Worm (Caenorhabditis elegans) whole organism, L3 larva: Measurements from ENCODE around the gene T08B6.4.

Source experiments
- R02D3.7 ChIP-seq: fragments of 150-350 bp; optimal IDR thresholded peaks from 2 replicates; lab custom pipeline; 2014; ENCODE audit warnings: missing biosample characterization, missing genetic modification characterization
- ZK546.5 ChIP-seq: sonication (generic microtip); optimal IDR thresholded peaks from 2 replicates; lab custom pipeline; 2017; ENCODE audit warnings: missing biosample characterization, missing genetic modification characterization
- aly-2 ChIP-seq: fragments of 150-350 bp; optimal IDR thresholded peaks from 2 replicates; lab custom pipeline; 2014; ENCODE audit warnings: missing biosample characterization, missing genetic modification characterization
- ama-1 ChIP-seq: fragments of 150-350 bp; optimal IDR thresholded peaks from 2 replicates; lab custom pipeline; 2018
- ceh-16 ChIP-seq: sonication (generic microtip); optimal IDR thresholded peaks from 2 replicates; lab custom pipeline; 2017; ENCODE audit warnings: missing biosample characterization, missing genetic modification characterization
- ceh-9 ChIP-seq: sonication (generic microtip); optimal IDR thresholded peaks from 2 replicates; lab custom pipeline; 2018; ENCODE audit warnings: missing biosample characterization, missing genetic modification characterization
- daf-12 ChIP-seq: fragments of 150-350 bp; optimal IDR thresholded peaks from 2 replicates; lab custom pipeline; 2014; ENCODE audit warnings: missing biosample characterization, missing genetic modification reagents, missing genetic modification characterization
- egl-27 ChIP-seq: sonication (generic microtip); optimal IDR thresholded peaks from 4 replicates; lab custom pipeline; 2017; ENCODE audit warnings: missing biosample characterization, missing genetic modification reagents, missing genetic modification characterization
- egl-5 ChIP-seq: fragments of 150-350 bp; optimal IDR thresholded peaks from 2 replicates; lab custom pipeline; 2017; ENCODE audit warnings: missing biosample characterization, missing genetic modification reagents, missing genetic modification characterization, inconsistent platforms
- elt-2 ChIP-seq: sonication (generic microtip); optimal IDR thresholded peaks from 2 replicates; lab custom pipeline; 2016; ENCODE audit warnings: missing genetic modification reagents, mild to moderate bottlenecking, missing genetic modification characterization, missing compliant biosample characterization
- elt-3 ChIP-seq, 3 experiments: fragments of 150-350 bp in 1 of 3; sonication (generic microtip) in 2 of 3; optimal IDR thresholded peaks; 2 replicates in 2 of 3; 4 replicates in 1 of 3; lab custom pipeline; 2014 to 2017; ENCODE audit warnings: missing biosample characterization in 3 of 3, missing genetic modification characterization in 3 of 3
- eor-1 ChIP-seq, 2 experiments: fragments of 150-350 bp; optimal IDR thresholded peaks; 2 replicates each; lab custom pipeline; 2014 to 2018; ENCODE audit warnings: missing biosample characterization in 2 of 2, missing genetic modification characterization in 2 of 2
- fkh-2 ChIP-seq: fragments of 150-350 bp; optimal IDR thresholded peaks from 2 replicates; lab custom pipeline; 2014; ENCODE audit warnings: missing biosample characterization, missing genetic modification reagents, missing genetic modification characterization
- hmg-11 ChIP-seq: sonication (generic microtip); optimal IDR thresholded peaks from 2 replicates; lab custom pipeline; 2016; ENCODE audit warnings: missing genetic modification characterization, missing compliant biosample characterization
- jun-1 ChIP-seq: fragments of 150-350 bp; optimal IDR thresholded peaks from 2 replicates; lab custom pipeline; 2014; ENCODE audit warnings: missing biosample characterization, missing genetic modification reagents, missing genetic modification characterization
- lin-15B ChIP-seq: fragments of 150-350 bp; optimal IDR thresholded peaks from 2 replicates; lab custom pipeline; 2014; ENCODE audit warnings: missing biosample characterization, missing genetic modification characterization
- lin-39 ChIP-seq: fragments of 150-350 bp; optimal IDR thresholded peaks from 2 replicates; lab custom pipeline; 2018; ENCODE audit warnings: missing biosample characterization, missing genetic modification reagents, missing genetic modification characterization
- lsy-12 ChIP-seq: sonication (generic microtip); optimal IDR thresholded peaks from 2 replicates; lab custom pipeline; 2016; ENCODE audit warnings: mild to moderate bottlenecking, missing genetic modification characterization, missing compliant biosample characterization
- mml-1 ChIP-seq: fragments of 150-350 bp; sonication (generic microtip); optimal IDR thresholded peaks from 3 replicates; lab custom pipeline; 2014; ENCODE audit warnings: missing biosample characterization, missing genetic modification characterization
- nfya-1 ChIP-seq: sonication (generic microtip); optimal IDR thresholded peaks from 2 replicates; lab custom pipeline; 2017; ENCODE audit warnings: missing genetic modification characterization, mild to moderate bottlenecking, missing compliant biosample characterization, antibody characterized with exemption, moderate library complexity; ENCODE audit not compliant: insufficient read depth
- nhr-11 ChIP-seq: fragments of 150-350 bp; optimal IDR thresholded peaks from 2 replicates; lab custom pipeline; 2014; ENCODE audit warnings: missing biosample characterization, missing genetic modification characterization
- nhr-12 ChIP-seq: fragments of 150-350 bp; optimal IDR thresholded peaks from 2 replicates; lab custom pipeline; 2014; ENCODE audit warnings: missing biosample characterization, missing genetic modification characterization
- nhr-237 ChIP-seq: fragments of 150-350 bp; optimal IDR thresholded peaks from 2 replicates; lab custom pipeline; 2014; ENCODE audit warnings: missing biosample characterization, missing genetic modification characterization
- nhr-25 ChIP-seq: sonication (generic microtip); optimal IDR thresholded peaks from 2 replicates; lab custom pipeline; 2017; ENCODE audit warnings: missing biosample characterization, missing genetic modification characterization
- nhr-28 ChIP-seq: fragments of 150-350 bp; optimal IDR thresholded peaks from 2 replicates; lab custom pipeline; 2014; ENCODE audit warnings: missing biosample characterization, missing genetic modification characterization
- nhr-43 ChIP-seq: sonication (generic microtip); optimal IDR thresholded peaks from 2 replicates; lab custom pipeline; 2016; ENCODE audit warnings: mild to moderate bottlenecking, missing genetic modification characterization, missing compliant biosample characterization; ENCODE audit not compliant: poor library complexity, severe bottlenecking
- pha-4 ChIP-seq: fragments of 150-350 bp; optimal IDR thresholded peaks from 2 replicates; lab custom pipeline; 2014; ENCODE audit warnings: missing biosample characterization, missing genetic modification reagents, missing genetic modification characterization
- pqm-1 ChIP-seq: fragments of 150-350 bp; optimal IDR thresholded peaks from 2 replicates; lab custom pipeline; 2017; ENCODE audit warnings: missing biosample characterization, missing genetic modification characterization, inconsistent platforms
- sea-2 ChIP-seq: fragments of 150-350 bp; sonication (generic microtip); optimal IDR thresholded peaks from 4 replicates; lab custom pipeline; 2014; ENCODE audit warnings: missing biosample characterization, missing genetic modification reagents, missing genetic modification characterization
- snpc-4 ChIP-seq: fragments of 150-350 bp; optimal IDR thresholded peaks from 2 replicates; lab custom pipeline; 2014; ENCODE audit warnings: missing biosample characterization, missing genetic modification characterization
- tbx-2 ChIP-seq: sonication (generic microtip); optimal IDR thresholded peaks from 2 replicates; lab custom pipeline; 2016; ENCODE audit warnings: mild to moderate bottlenecking, missing genetic modification characterization, missing compliant biosample characterization
- unc-39 ChIP-seq: sonication (generic microtip); optimal IDR thresholded peaks from 4 replicates; lab custom pipeline; 2017; ENCODE audit warnings: missing biosample characterization, missing genetic modification characterization
- unc-62 ChIP-seq: fragments of 150-350 bp; sonication (generic microtip); optimal IDR thresholded peaks from 4 replicates; lab custom pipeline; 2014; ENCODE audit warnings: missing biosample characterization, missing genetic modification reagents, missing genetic modification characterization
- ztf-11 ChIP-seq: fragments of 150-350 bp; optimal IDR thresholded peaks from 2 replicates; lab custom pipeline; 2014; ENCODE audit warnings: missing biosample characterization, missing genetic modification characterization

Gene T08B6.4

DNA sequence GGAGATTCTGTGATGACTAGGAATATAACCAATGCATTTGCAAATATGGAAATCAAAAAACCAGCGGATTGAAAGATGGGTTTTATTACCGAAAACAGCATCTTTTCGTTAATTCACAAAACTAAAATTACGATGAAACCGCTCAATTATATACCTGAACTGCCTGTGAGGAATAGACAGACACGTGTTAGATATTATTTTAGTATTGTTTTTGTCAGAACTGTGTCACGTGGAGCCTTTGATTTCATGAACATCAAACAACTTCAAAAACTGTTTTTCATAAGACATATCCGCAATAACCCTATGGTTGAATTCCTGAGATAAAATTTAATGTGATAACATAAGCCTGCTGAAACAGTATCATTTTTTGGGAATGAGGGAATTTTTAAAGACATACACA is 1.5 kb upstream of the T08B6.4 start, which contains the start of gene str-161:
TSS of gene str-161 (minus strand) at position 101 of the 400 bp plus-strand sequence.
- TF ChIP-seq snpc-4 (tag; lab: Kevin White, UChicago) (no peak), ceh-16 (tag; lab: Kevin White, UChicago) (no peak), mml-1 (no peak), nhr-28 (no peak), tbx-2 (tag; lab: Kevin White, UChicago) (no peak), sea-2 (GFP tag; lab: Kevin White, UChicago) (no peak), nhr-25 (tag; lab: Kevin White, UChicago) (no peak), nhr-237 (tag; lab: Kevin White, UChicago) (no peak), lsy-12 (tag; lab: Kevin White, UChicago) (no peak)

DNA sequence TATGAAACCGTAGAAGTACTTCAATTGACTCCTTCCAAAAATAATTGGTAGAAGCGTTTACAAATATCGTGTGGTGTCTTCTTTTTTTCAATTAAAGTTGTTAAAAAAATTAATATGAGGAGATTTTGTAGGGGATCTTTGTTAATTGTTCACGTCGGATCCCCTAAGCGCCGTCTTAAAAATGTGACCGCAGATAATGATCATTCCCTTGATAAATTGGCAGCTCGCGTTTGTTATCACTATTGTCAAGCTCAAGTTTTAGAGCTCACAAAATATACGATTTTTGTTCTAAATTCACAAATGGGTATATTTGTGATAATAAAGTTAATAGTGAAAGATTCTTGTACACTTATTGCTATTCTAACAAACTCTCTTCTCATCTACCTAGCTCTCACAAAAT is 3.5 kb downstream of the T08B6.4 start, which contains the start of gene str-159:
TSS of gene str-159 (plus strand) at position 301 of the 400 bp plus-strand sequence.
- TF ChIP-seq ceh-16 (tag; lab: Kevin White, UChicago) = no peak
- no peak for TF ChIP-seq ceh-9
- no peak for TF ChIP-seq ama-1
- TF ChIP-seq hmg-11 (tag; lab: Kevin White, UChicago) = no peak
- TF ChIP-seq nhr-237 (tag; lab: Kevin White, UChicago) = no peak
- no peak for TF ChIP-seq fkh-2 (tag; lab: Kevin White, UChicago)
- no peak for TF ChIP-seq egl-5 (tag; lab: Kevin White, UChicago)
- TF ChIP-seq unc-62 = no peak
- TF ChIP-seq elt-3 (tag; optimal IDR thresholded peaks at IDR 0.05; lab: Kevin White, UChicago) = no peak
- no peak for TF ChIP-seq nhr-28
- TF ChIP-seq daf-12 (tag; lab: Kevin White, UChicago) = no peak
- TF ChIP-seq lin-39 (tag; lab: Kevin White, UChicago) = no peak

ce11 chrIV:4913090-4913489 is 7.6 kb downstream of the T08B6.4 start, which contains the start of gene str-156:
Gene str-156 (plus strand): TSS chrIV:4913390.
- TF ChIP-seq nhr-12 (tag; lab: Kevin White, UChicago) (no peak), egl-27 (tag; lab: Kevin White, UChicago) (no peak), pqm-1 (tag; lab: Kevin White, UChicago) (no peak), ceh-16 (tag; lab: Kevin White, UChicago) (no peak), pha-4 (no peak), elt-3 (tag; optimal IDR thresholded peaks at IDR 0.05; lab: Kevin White, UChicago) (no peak), egl-5 (tag; lab: Kevin White, UChicago) (no peak), lin-39 (tag; lab: Kevin White, UChicago) (no peak), daf-12 (tag; lab: Kevin White, UChicago) (no peak), unc-39 (tag; lab: Kevin White, UChicago) (no peak)

ce11 chrIV:4915689-4916088 is 10.2 kb downstream of the T08B6.4 start, which contains the start of gene str-155:
Gene str-155 (plus strand): TSS chrIV:4915989.
- no peak for TF ChIP-seq ceh-9
- no peak for TF ChIP-seq nhr-25 (tag; lab: Kevin White, UChicago)
- TF ChIP-seq elt-2 = no peak
- no peak for TF ChIP-seq hmg-11 (tag; lab: Kevin White, UChicago)
- no peak for TF ChIP-seq ZK546.5
- no peak for TF ChIP-seq aly-2
- TF ChIP-seq ztf-11 = no peak
- no peak for TF ChIP-seq eor-1 (tag; optimal IDR thresholded peaks at IDR 0.05; lab: Kevin White, UChicago)
- TF ChIP-seq daf-12 (tag; lab: Kevin White, UChicago) = no peak
- TF ChIP-seq egl-27 (tag; lab: Kevin White, UChicago) = no peak
- no peak for TF ChIP-seq snpc-4 (tag; lab: Kevin White, UChicago)
- TF ChIP-seq unc-62 = no peak
- no peak for TF ChIP-seq lin-15B
- TF ChIP-seq nhr-11 (tag; lab: Kevin White, UChicago) = no peak
- TF ChIP-seq nfya-1 (tag; lab: Kevin White, UChicago) = no peak
- TF ChIP-seq nhr-43 (tag; lab: Kevin White, UChicago) = no peak
- no peak for TF ChIP-seq nhr-28
- TF ChIP-seq jun-1 (tag; lab: Kevin White, UChicago) = no peak

- TF ChIP-seq mml-1 = no peak
- TF ChIP-seq ama-1 = no peak
- no peak for TF ChIP-seq hmg-11 (tag; lab: Kevin White, UChicago)
- TF ChIP-seq pqm-1 (tag; lab: Kevin White, UChicago) = no peak
- TF ChIP-seq R02D3.7 (tag; lab: Kevin White, UChicago) = no peak
- TF ChIP-seq, all 47 proteins: peak for 0
Observed at ce11 chrIV:4917774-4918173, 12.3 kb downstream of the T08B6.4 start, which contains the start of gene str-158. Gene str-158 (plus strand): TSS chrIV:4918074.
